Fruit fly (Drosophila melanogaster) S2 (cell line): ENCODE data around the gene RnpS1.

Experiments
- CG8478 ChIP-seq: fragments of >200 bp; optimal IDR thresholded peaks from 2 replicates; lab custom pipeline; 2018
- CTCF ChIP-seq, 2 experiments: fragments of >200 bp; optimal IDR thresholded peaks; 2 replicates each; lab custom pipeline; 2018

DNA sequence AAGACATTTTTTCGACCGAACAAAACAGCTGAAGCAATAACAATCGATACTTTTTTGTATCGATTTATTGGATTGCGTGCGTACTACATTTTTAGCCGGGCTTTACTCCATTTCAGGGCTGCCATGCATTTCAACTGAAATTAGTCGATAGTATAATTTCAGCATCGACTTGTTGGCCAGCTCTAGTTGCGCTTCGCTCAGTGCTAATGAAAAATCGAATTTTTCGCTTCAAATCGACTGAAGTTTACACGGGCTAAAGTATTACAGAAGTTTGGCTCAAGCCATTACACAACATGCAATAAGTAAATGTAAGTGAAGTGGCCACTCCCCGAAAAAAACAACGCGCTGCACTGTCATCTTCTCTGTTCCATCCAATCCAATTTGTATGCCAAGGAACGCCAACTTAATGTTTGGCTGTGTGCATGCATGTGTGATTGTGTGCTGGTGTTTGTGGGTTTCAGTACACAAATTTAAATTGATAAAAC lies 35.9 kb upstream of the RnpS1 start, which contains the start of the genes mRpL47, CG8176 and Kdm3:
- TF ChIP-seq CTCF (optimal IDR thresholded peaks at IDR 0.05; lab: Kevin White, UChicago), result peak; percentile 58 to 61
- TF ChIP-seq CG8478, result no peak
